Fruit fly (Drosophila melanogaster) whole organism, embryonic: ENCODE results near the gene Spn88Eb.

Source experiments
- BEAF-32 ChIP-seq: fragments of 200-800 bp; sonication (Bioruptor generic); optimal IDR thresholded peaks from 3 replicates; lab custom pipeline; 2017; ENCODE audit warnings: missing biosample characterization, missing genetic modification characterization, mild to moderate bottlenecking, moderate library complexity, missing genetic modification reagents
- C15 ChIP-seq: fragments of 200-800 bp; sonication (Bioruptor generic); IDR thresholded peaks from 3 replicates; pipeline ENCODE4 v1.3.6; 2022; ENCODE audit warnings: missing biosample characterization, missing genetic modification characterization
- CG10267 ChIP-seq: fragments of 200-800 bp; sonication (Bioruptor generic); optimal IDR thresholded peaks from 2 replicates; lab custom pipeline; 2018; ENCODE audit warnings: missing biosample characterization, mild to moderate bottlenecking, missing genetic modification characterization, moderate library complexity
- CG10366 ChIP-seq: fragments of 200-800 bp; sonication (Bioruptor generic); IDR thresholded peaks from 2 replicates; pipeline ENCODE4 v1.3.6; 2022; ENCODE audit warnings: missing biosample characterization, missing genetic modification characterization
- CG10431 ChIP-seq: fragments of 200-800 bp; sonication (Bioruptor generic); optimal IDR thresholded peaks from 3 replicates; lab custom pipeline; 2018; ENCODE audit warnings: missing biosample characterization, mild to moderate bottlenecking, missing genetic modification characterization
- CG10462 ChIP-seq: fragments of 200-800 bp; sonication (Bioruptor generic); optimal IDR thresholded peaks from 2 replicates; lab custom pipeline; 2016; ENCODE audit warnings: missing biosample characterization, missing genetic modification characterization
- CG10565 ChIP-seq: fragments of 200-800 bp; sonication (Bioruptor generic); optimal IDR thresholded peaks from 3 replicates; lab custom pipeline; 2016; ENCODE audit warnings: missing biosample characterization, mild to moderate bottlenecking, missing genetic modification characterization
- CG10979 ChIP-seq: fragments of 200-800 bp; sonication (Bioruptor generic); optimal IDR thresholded peaks from 2 replicates; lab custom pipeline; 2018; ENCODE audit warnings: missing biosample characterization, mild to moderate bottlenecking, missing genetic modification characterization, moderate library complexity
- CG14441 ChIP-seq: fragments of 200-800 bp; sonication (Bioruptor generic); IDR thresholded peaks from 2 replicates; pipeline ENCODE4 v1.3.6; 2022; ENCODE audit warnings: missing biosample characterization, missing genetic modification characterization
- CG15479 ChIP-seq: fragments of 200-800 bp; sonication (Bioruptor generic); optimal IDR thresholded peaks from 3 replicates; lab custom pipeline; 2019; ENCODE audit warnings: missing biosample characterization, mild to moderate bottlenecking, missing genetic modification characterization, moderate library complexity
- CG2116 ChIP-seq: fragments of 200-800 bp; sonication (Bioruptor generic); optimal IDR thresholded peaks from 3 replicates; lab custom pipeline; 2018; ENCODE audit warnings: missing biosample characterization, mild to moderate bottlenecking, missing genetic modification characterization
- CG32767 ChIP-seq: fragments of 200-800 bp; sonication (Bioruptor generic); IDR thresholded peaks from 2 replicates; pipeline ENCODE4 v1.3.6; 2022; ENCODE audit warnings: missing biosample characterization, missing genetic modification characterization
- CG34376 ChIP-seq: fragments of 200-800 bp; sonication (Bioruptor generic); optimal IDR thresholded peaks from 2 replicates; lab custom pipeline; 2018; ENCODE audit warnings: missing biosample characterization, mild to moderate bottlenecking, missing genetic modification characterization
- CG34422 ChIP-seq: fragments of 200-800 bp; sonication (Bioruptor generic); IDR thresholded peaks from 3 replicates; pipeline ENCODE4 v1.3.6; 2022; ENCODE audit warnings: missing biosample characterization, missing genetic modification characterization
- CG3726 ChIP-seq: fragments of 200-800 bp; sonication (Bioruptor generic); IDR thresholded peaks from 3 replicates; pipeline ENCODE4, ENCODE4 v1.3.6; 2022; ENCODE audit warnings: missing biosample characterization, missing genetic modification characterization
- CG3995 ChIP-seq: fragments of 200-800 bp; sonication (Bioruptor generic); optimal IDR thresholded peaks from 3 replicates; lab custom pipeline; 2016; ENCODE audit warnings: missing biosample characterization, missing genetic modification characterization
- CG5245 ChIP-seq: fragments of 200-800 bp; sonication (Bioruptor generic); optimal IDR thresholded peaks from 3 replicates; lab custom pipeline; 2016; ENCODE audit warnings: missing biosample characterization, missing genetic modification characterization
- CG6254 ChIP-seq: fragments of 200-800 bp; sonication (Bioruptor generic); optimal IDR thresholded peaks from 3 replicates; lab custom pipeline; 2017; ENCODE audit warnings: mild to moderate bottlenecking, missing biosample characterization, missing genetic modification reagents, missing genetic modification characterization
- CG6683 ChIP-seq: fragments of 200-800 bp; sonication (Bioruptor generic); optimal IDR thresholded peaks from 2 replicates; lab custom pipeline; 2017; ENCODE audit warnings: missing biosample characterization, mild to moderate bottlenecking, missing genetic modification characterization, missing genetic modification reagents
- CG7928 ChIP-seq: fragments of 200-800 bp; sonication (Bioruptor generic); optimal IDR thresholded peaks from 2 replicates; lab custom pipeline; 2017; ENCODE audit warnings: missing biosample characterization, mild to moderate bottlenecking, missing genetic modification characterization
- CG8281 ChIP-seq: fragments of 200-800 bp; sonication (Bioruptor generic); optimal IDR thresholded peaks from 2 replicates; lab custom pipeline; 2018; ENCODE audit warnings: missing biosample characterization, mild to moderate bottlenecking, missing genetic modification characterization, moderate library complexity
- CrebB ChIP-seq: fragments of 200-800 bp; sonication (Bioruptor generic); optimal IDR thresholded peaks from 3 replicates; lab custom pipeline; 2018; ENCODE audit warnings: missing biosample characterization, mild to moderate bottlenecking, missing genetic modification characterization
- D ChIP-seq, 2 experiments: fragments of 200-800 bp in 1 of 2; fragments of >200 bp in 1 of 2; sonication (Bioruptor generic) in 1 of 2; optimal IDR thresholded peaks; 2 replicates in 1 of 2; 3 replicates in 1 of 2; lab custom pipeline; 2017; ENCODE audit warnings: mild to moderate bottlenecking in 1 of 2, missing biosample characterization in 1 of 2, missing genetic modification characterization in 1 of 2, missing genetic modification reagents in 1 of 2
- E2f2 ChIP-seq: fragments of 200-800 bp; sonication (Bioruptor generic); IDR thresholded peaks from 2 replicates; pipeline ENCODE4 v1.3.6; 2022; ENCODE audit warnings: missing biosample characterization, missing genetic modification characterization
- Ets97D ChIP-seq: fragments of 200-800 bp; sonication (Bioruptor generic); optimal IDR thresholded peaks from 3 replicates; lab custom pipeline; 2016; ENCODE audit warnings: missing biosample characterization, missing genetic modification characterization
- Lhr ChIP-seq: fragments of 200-800 bp; sonication (Bioruptor generic); optimal IDR thresholded peaks from 3 replicates; lab custom pipeline; 2017; ENCODE audit warnings: mild to moderate bottlenecking, missing biosample characterization, missing genetic modification reagents, missing genetic modification characterization
- MBD-R2 ChIP-seq: fragments of 200-800 bp; sonication (Bioruptor generic); IDR thresholded peaks from 2 replicates; pipeline ENCODE4 v1.3.6; 2022; ENCODE audit warnings: missing biosample characterization, missing genetic modification characterization
- MESR4 ChIP-seq: fragments of 200-800 bp; sonication (Bioruptor generic); optimal IDR thresholded peaks from 2 replicates; lab custom pipeline; 2018; ENCODE audit warnings: missing biosample characterization, mild to moderate bottlenecking, missing genetic modification characterization, moderate library complexity
- Mad ChIP-seq: fragments of 200-800 bp; sonication (Bioruptor generic); optimal IDR thresholded peaks from 2 replicates; lab custom pipeline; 2016; ENCODE audit warnings: missing biosample characterization, missing genetic modification characterization
- Max ChIP-seq: fragments of 200-800 bp; sonication (Bioruptor generic); optimal IDR thresholded peaks from 2 replicates; lab custom pipeline; 2016; ENCODE audit warnings: missing biosample characterization, mild to moderate bottlenecking, missing genetic modification characterization
- Med ChIP-seq: fragments of 200-800 bp; sonication (Bioruptor generic); peaks from one replicate; lab custom pipeline; 2016; ENCODE audit warnings: missing biosample characterization, missing genetic modification characterization, mild to moderate bottlenecking, inconsistent platforms, moderate library complexity
- Meics ChIP-seq: fragments of 200-800 bp; sonication (Bioruptor generic); optimal IDR thresholded peaks from 2 replicates; lab custom pipeline; 2017; ENCODE audit warnings: missing biosample characterization, mild to moderate bottlenecking, missing genetic modification characterization
- Myb ChIP-seq: fragments of 200-800 bp; sonication (Bioruptor generic); optimal IDR thresholded peaks from 2 replicates; lab custom pipeline; 2016; ENCODE audit warnings: missing biosample characterization, missing genetic modification characterization
- NC2β ChIP-seq: fragments of 200-800 bp; sonication (Bioruptor generic); optimal IDR thresholded peaks from 2 replicates; lab custom pipeline; 2016; ENCODE audit warnings: missing biosample characterization, missing genetic modification characterization
- Opbp ChIP-seq: fragments of 200-800 bp; sonication (Bioruptor generic); IDR thresholded peaks from 3 replicates; pipeline ENCODE4 v1.3.6; 2022; ENCODE audit warnings: missing biosample characterization, missing genetic modification characterization; ENCODE audit not compliant: partially characterized antibody
- Pdp1 ChIP-seq, 2 experiments: fragments of 200-800 bp; sonication (Bioruptor generic); optimal IDR thresholded peaks; 3 replicates each; lab custom pipeline; 2016; ENCODE audit warnings: missing biosample characterization in 2 of 2, missing genetic modification characterization in 2 of 2, mild to moderate bottlenecking in 1 of 2, moderate library complexity in 1 of 2
- Sox100B ChIP-seq: fragments of 200-800 bp; sonication (Bioruptor generic); optimal IDR thresholded peaks from 3 replicates; lab custom pipeline; 2018; ENCODE audit warnings: missing biosample characterization, mild to moderate bottlenecking, missing genetic modification characterization
- Taf1 ChIP-seq: fragments of 200-800 bp; sonication (Bioruptor generic); IDR thresholded peaks from 2 replicates; pipeline ENCODE4 v1.3.6; 2022; ENCODE audit warnings: missing biosample characterization, missing genetic modification characterization
- Xrp1 ChIP-seq: fragments of 200-800 bp; sonication (Bioruptor generic); IDR thresholded peaks from 2 replicates; pipeline ENCODE4 v1.3.6; 2022; ENCODE audit warnings: missing biosample characterization, missing genetic modification characterization
- chif ChIP-seq, 2 experiments: fragments of 200-800 bp; sonication (Bioruptor generic); optimal IDR thresholded peaks; 3 replicates each; lab custom pipeline; 2016; ENCODE audit warnings: missing biosample characterization in 2 of 2, missing genetic modification characterization in 2 of 2
- fd3F ChIP-seq: fragments of 200-800 bp; sonication (Bioruptor generic); optimal IDR thresholded peaks from 2 replicates; lab custom pipeline; 2018; ENCODE audit warnings: missing biosample characterization, mild to moderate bottlenecking, missing genetic modification characterization, moderate library complexity
- lilli ChIP-seq: fragments of 200-800 bp; sonication (Bioruptor generic); optimal IDR thresholded peaks from 3 replicates; lab custom pipeline; 2016; ENCODE audit warnings: missing biosample characterization, missing genetic modification characterization
- mirr ChIP-seq: fragments of 200-800 bp; sonication (Bioruptor generic); optimal IDR thresholded peaks from 3 replicates; lab custom pipeline; 2018; ENCODE audit warnings: missing biosample characterization, mild to moderate bottlenecking, missing genetic modification characterization
- phol ChIP-seq: fragments of 200-800 bp; sonication (Bioruptor generic); optimal IDR thresholded peaks from 3 replicates; lab custom pipeline; 2018; ENCODE audit warnings: missing biosample characterization, mild to moderate bottlenecking, missing genetic modification characterization, moderate library complexity
- row ChIP-seq: fragments of 200-800 bp; sonication (Bioruptor generic); IDR thresholded peaks from 3 replicates; pipeline ENCODE4 v1.3.6; 2022; ENCODE audit warnings: missing biosample characterization, missing genetic modification characterization
- sna ChIP-seq: fragments of 200-800 bp; sonication (Bioruptor generic); IDR thresholded peaks from 2 replicates; pipeline ENCODE4 v1.3.6; 2022; ENCODE audit warnings: missing biosample characterization, missing genetic modification characterization; ENCODE audit not compliant: partially characterized antibody
- ssp ChIP-seq: fragments of 200-800 bp; sonication (Bioruptor generic); IDR thresholded peaks from 2 replicates; pipeline ENCODE4 v1.3.6; 2022; ENCODE audit warnings: missing biosample characterization, missing genetic modification characterization
- unc-4 ChIP-seq: fragments of 200-800 bp; sonication (Bioruptor generic); IDR thresholded peaks from 2 replicates; pipeline ENCODE4 v1.3.6; 2022; ENCODE audit warnings: missing biosample characterization, missing genetic modification characterization; ENCODE audit not compliant: partially characterized antibody
- zfh1 ChIP-seq: fragments of 200-800 bp; sonication (Bioruptor generic); IDR thresholded peaks from 3 replicates; pipeline ENCODE4 v1.3.6; 2022; ENCODE audit warnings: missing biosample characterization, missing genetic modification characterization

The Spn88Eb gene

DNA sequence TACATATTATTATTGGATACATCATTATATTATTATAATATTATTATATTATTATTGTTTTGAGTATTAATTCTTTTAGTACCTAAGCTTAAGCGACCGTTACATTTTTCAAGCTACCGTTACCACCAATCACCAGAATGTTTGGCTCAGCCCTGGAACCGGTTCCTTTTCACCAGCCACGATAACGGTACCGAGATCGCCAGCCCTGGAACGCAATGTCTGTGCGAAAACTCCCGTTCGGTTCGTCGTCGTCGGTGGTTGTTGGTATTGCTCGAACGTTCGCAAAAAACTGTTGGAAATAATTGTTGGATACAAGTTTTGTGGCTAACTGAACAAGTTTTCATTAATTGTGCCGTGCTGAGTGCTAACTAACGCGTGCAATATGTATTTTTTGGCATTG, 41.2 kb upstream of the Spn88Eb start, which contains the start of gene CG42404 (continued):
- TF ChIP-seq CG2116 (peak; percentile 15), CG10267 (tag; lab: Kevin White, UChicago) (peak; percentile 5), unc-4 (GFP tag; lab: Robert Waterston, UW) (no peak), zfh1 (GFP tag; lab: Robert Waterston, UW) (no peak), CG14441 (no peak), CG3726 (no peak), Mad (no peak), Pdp1 (GFP tag; optimal IDR thresholded peaks at IDR 0.05; lab: Kevin White, UChicago) (no peak), Sox100B (GFP tag; lab: Kevin White, UChicago) (no peak), CG7928 (GFP tag; lab: Kevin White, UChicago) (peak; percentile 92), Ets97D (peak; percentile 5), BEAF-32 (GFP tag; lab: Kevin White, UChicago) (peak; percentile 4), phol (peak; percentile 0), Opbp (GFP tag; lab: Robert Waterston, UW) (peak; percentile 34; the same call in 2 of the 3 replicates), CG10431 (no peak), D (optimal IDR thresholded peaks at IDR 0.05; lab: Kevin White, UChicago) (peak; percentile 45), D (GFP tag; optimal IDR thresholded peaks at IDR 0.05; lab: Kevin White, UChicago) (no peak), row (GFP tag; lab: Robert Waterston, UW) (peak; percentile 18; the same call in 1 of the 3 replicates), Myb (GFP tag; lab: Kevin White, UChicago) (peak; percentile 95), CrebB (tag; lab: Kevin White, UChicago) (no peak), E2f2 (GFP tag; lab: Robert Waterston, UW) (no peak), MESR4 (GFP tag; lab: Kevin White, UChicago) (peak; percentile 7), CG3995 (no peak), ssp (GFP tag; lab: Robert Waterston, UW) (no peak), NC2β (no peak), CG10462 (GFP tag; lab: Kevin White, UChicago) (peak; percentile 68), CG10979 (tag; lab: Kevin White, UChicago) (no peak), Lhr (GFP tag; lab: Kevin White, UChicago) (peak; percentile 4), Xrp1 (GFP tag; lab: Robert Waterston, UW) (no peak), fd3F (GFP tag; lab: Kevin White, UChicago) (no peak)

DNA sequence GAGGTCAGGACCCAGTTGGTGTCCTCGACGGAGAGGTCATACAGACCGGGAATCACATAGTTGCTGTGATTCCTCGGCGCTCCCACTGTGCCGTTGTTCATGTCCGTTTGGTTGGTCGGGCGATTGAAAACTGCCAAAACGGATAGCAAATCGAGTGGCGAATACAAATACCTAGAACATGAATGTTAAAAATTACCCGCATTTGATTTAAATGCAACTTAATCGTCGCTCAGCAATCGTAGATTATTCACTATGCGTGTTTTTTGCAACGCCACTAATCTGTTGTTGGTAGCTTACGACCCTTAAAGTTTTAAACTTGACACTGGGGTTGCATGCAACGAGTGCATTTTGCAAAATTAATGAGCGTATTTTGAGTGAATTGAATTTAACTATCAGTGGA, 40.5 kb upstream of the Spn88Eb start, which contains the start of gene Amt:
Amt (minus strand) TSS at position 101 of the 400 bp plus-strand sequence.
- TF ChIP-seq Max (GFP tag; lab: Kevin White, UChicago) (no peak), CG6683 (GFP tag; lab: Kevin White, UChicago) (no peak)

DNA sequence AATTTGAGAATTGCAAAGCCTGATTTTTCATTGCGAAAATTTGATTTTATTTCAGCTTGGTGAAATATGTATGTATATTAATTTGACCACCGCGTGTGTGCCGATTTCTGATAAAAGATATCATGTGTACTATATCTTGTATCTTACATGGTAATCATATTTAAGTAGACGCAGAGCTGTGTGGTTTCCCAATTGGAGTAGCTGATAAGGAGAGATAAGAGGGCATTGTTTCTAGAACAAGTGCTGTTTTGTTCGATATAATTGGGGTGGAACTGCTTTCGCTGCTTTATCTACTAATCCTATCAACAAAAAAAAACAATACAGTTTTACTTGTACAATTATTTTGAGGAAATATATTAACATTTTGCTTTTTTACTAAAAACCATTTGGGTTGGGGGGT, 38.0 kb upstream of the Spn88Eb start:
- TF ChIP-seq Opbp (GFP tag; lab: Robert Waterston, UW) = no peak
- TF ChIP-seq CG6254 (GFP tag; lab: Kevin White, UChicago) = no peak
- no peak for TF ChIP-seq CG8281 (tag; lab: Kevin White, UChicago)
- TF ChIP-seq CG34376 (GFP tag; lab: Kevin White, UChicago) = peak; percentile 78
- no peak for TF ChIP-seq Meics (GFP tag; lab: Kevin White, UChicago)
- TF ChIP-seq lilli (GFP tag; lab: Kevin White, UChicago) = no peak
- TF ChIP-seq C15 = no peak
- no peak for TF ChIP-seq chif (GFP tag; optimal IDR thresholded peaks at IDR 0.05; lab: Kevin White, UChicago)
- TF ChIP-seq CG34422 = no peak
- peak; percentile 18 for TF ChIP-seq mirr
- TF ChIP-seq Med (GFP tag; lab: Kevin White, UChicago) = peak; percentile 27
- no peak for TF ChIP-seq Taf1
- no peak for TF ChIP-seq CG10366 (GFP tag; lab: Robert Waterston, UW)
- no peak for TF ChIP-seq sna (GFP tag; lab: Robert Waterston, UW)
- no peak for TF ChIP-seq CG5245 (GFP tag; lab: Kevin White, UChicago)
- no peak for TF ChIP-seq ssp (GFP tag; lab: Robert Waterston, UW)
- peak; percentile 75 for TF ChIP-seq CG15479 (GFP tag; lab: Kevin White, UChicago)
- no peak for TF ChIP-seq CG32767 (GFP tag; lab: Robert Waterston, UW)
- TF ChIP-seq CG10565 (GFP tag; lab: Kevin White, UChicago) = no peak
- TF ChIP-seq MBD-R2 (GFP tag; lab: Robert Waterston, UW) = no peak
